Worm (Caenorhabditis elegans) whole organism, midembryonic: ENCODE measurements around the gene Y73C8C.10.

Source experiments
- T22C8.4 ChIP-seq: fragments of 200-800 bp; sonication (Bioruptor generic); IDR thresholded peaks from 2 replicates; pipeline ENCODE4 v1.3.6; 2022; ENCODE audit warnings: missing genetic modification characterization, missing compliant biosample characterization
- cog-1 ChIP-seq: sonication (generic microtip); optimal IDR thresholded peaks from 2 replicates; lab custom pipeline; 2016; ENCODE audit warnings: missing genetic modification characterization, missing compliant biosample characterization
- flt-1 ChIP-seq: fragments of 200-800 bp; sonication (Bioruptor generic); IDR thresholded peaks from 2 replicates; pipeline ENCODE4 v1.3.6; 2022; ENCODE audit warnings: missing genetic modification characterization, missing compliant biosample characterization
- klf-2 ChIP-seq: fragments of 200-800 bp; sonication (Bioruptor generic); conservative IDR thresholded peaks from 2 replicates; pipeline ENCODE4 v1.3.6; 2022; ENCODE audit warnings: missing genetic modification reagents, missing genetic modification characterization, missing compliant biosample characterization
- med-1 ChIP-seq: sonication (generic microtip); optimal IDR thresholded peaks from 2 replicates; lab custom pipeline; 2017; ENCODE audit warnings: missing genetic modification characterization, mild to moderate bottlenecking, missing compliant biosample characterization, antibody characterized with exemption, missing genetic modification reagents; ENCODE audit not compliant: insufficient read depth
- ref-1 ChIP-seq: fragments of 200-800 bp; sonication (Bioruptor generic); conservative IDR thresholded peaks from 2 replicates; pipeline ENCODE4 v1.3.6; 2022; ENCODE audit warnings: missing genetic modification reagents, missing genetic modification characterization, missing compliant biosample characterization
- tab-1 ChIP-seq: fragments of 200-800 bp; sonication (Bioruptor generic); IDR thresholded peaks from 2 replicates; pipeline ENCODE4 v1.3.6; 2022; ENCODE audit warnings: missing genetic modification characterization, missing compliant biosample characterization
- ztf-23 ChIP-seq: fragments of 200-800 bp; sonication (Bioruptor generic); IDR thresholded peaks from 2 replicates; pipeline ENCODE4 v1.3.6; 2022; ENCODE audit warnings: missing genetic modification reagents, missing genetic modification characterization, missing compliant biosample characterization
- ztf-29 ChIP-seq: fragments of 200-800 bp; sonication (Bioruptor generic); IDR thresholded peaks from 2 replicates; pipeline ENCODE4 v1.3.6; 2022; ENCODE audit warnings: missing genetic modification reagents, missing genetic modification characterization, missing compliant biosample characterization

DNA sequence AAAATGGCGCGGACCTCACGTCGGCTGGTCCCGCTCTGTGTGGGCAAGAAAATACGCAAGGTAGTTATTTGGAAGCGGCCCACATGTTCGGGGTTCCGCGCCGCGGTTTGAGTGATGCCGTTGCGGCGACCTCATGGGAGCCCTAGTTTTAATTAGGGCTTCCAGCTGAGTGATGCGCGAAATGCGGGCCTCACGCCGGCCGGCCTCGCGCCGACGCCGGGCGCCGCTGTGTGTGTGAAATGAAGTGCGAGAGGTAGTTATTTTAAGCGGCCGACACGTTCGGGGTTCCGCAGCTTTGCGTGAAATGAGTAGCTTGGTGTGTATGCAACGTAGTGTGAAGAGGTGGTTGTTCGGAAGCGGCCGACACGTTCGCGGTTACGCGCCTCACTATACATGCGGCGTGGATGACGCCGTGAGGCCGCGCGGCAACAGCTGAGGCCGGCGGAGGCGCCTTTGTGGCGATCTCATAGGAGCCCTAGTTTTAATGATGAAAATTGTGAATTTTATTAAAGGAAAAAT, 22.4 kb upstream of the Y73C8C.10 start:
- TF ChIP-seq T22C8.4 (GFP tag; lab: Robert Waterston, UW) (no peak), cog-1 (tag; lab: Kevin White, UChicago) (no peak), flt-1 (GFP tag; lab: Robert Waterston, UW) (no peak), ztf-29 (no peak), med-1 (GFP tag; lab: Kevin White, UChicago) (no peak), ref-1 (GFP tag; lab: Robert Waterston, UW) (no peak), tab-1 (GFP tag; lab: Robert Waterston, UW) (no peak), klf-2 (GFP tag; lab: Robert Waterston, UW) (no peak), ztf-23 (GFP tag; lab: Robert Waterston, UW) (no peak)
